Fruit fly (Drosophila melanogaster): Measurements from ENCODE around the gene sfl.

Gene sfl

DNA sequence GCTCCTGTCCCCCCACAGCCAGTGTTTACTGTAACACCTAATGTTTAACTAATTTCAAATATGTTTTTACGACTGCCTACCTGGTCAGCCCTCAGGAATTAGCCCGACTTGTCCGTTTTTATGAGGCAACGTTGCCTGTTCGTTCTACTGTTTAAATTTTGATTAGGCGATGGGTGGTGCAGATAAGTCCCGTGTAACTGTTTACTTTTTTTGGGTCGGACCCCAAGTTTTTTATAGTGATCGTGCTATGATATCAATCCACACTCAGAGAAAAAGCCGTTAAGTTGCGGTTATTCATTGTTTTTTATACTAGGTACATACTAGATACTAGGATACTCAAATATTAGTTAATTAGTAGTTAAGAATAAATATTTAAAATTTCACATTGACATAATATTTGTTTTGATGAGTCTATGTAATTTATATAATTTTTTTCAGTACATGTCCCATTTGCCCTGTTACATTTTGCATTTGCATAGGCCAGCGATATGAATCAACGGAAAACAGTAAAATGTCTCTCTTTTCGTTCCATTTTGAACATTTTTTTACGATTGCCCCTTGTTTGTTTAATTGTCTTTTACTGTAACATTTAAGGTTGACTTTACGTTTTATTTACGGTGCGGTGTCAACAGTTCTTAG, 27.7 kb upstream of the sfl start (continued):
- TF ChIP-seq pan (optimal IDR thresholded peaks at IDR 0.05) (no peak), pan (GFP tag; optimal IDR thresholded peaks at IDR 0.05 in 1 of 2, IDR thresholded peaks at IDR 0.05 in 1 of 2) (peak in 1 of 2 experiments; percentile 59), H15 (GFP tag; IDR thresholded peaks at IDR 0.05) (0 out of 3 replicates have a peak, but pooled peaks have one; percentile 57), Six4 (GFP tag; optimal IDR thresholded peaks at IDR 0.05) (peak; percentile 58), CG1602 (GFP tag; optimal IDR thresholded peaks at IDR 0.05) (peak; percentile 76), CG34422 (GFP tag; IDR thresholded peaks at IDR 0.05) (peak; percentile 59; the same call in 1 of the 3 replicates), Dek (tag; optimal IDR thresholded peaks at IDR 0.05) (peak; percentile 25), gsb-n (tag; optimal IDR thresholded peaks at IDR 0.05) (peak; percentile 82), CG14667 (GFP tag; IDR thresholded peaks at IDR 0.05) (peak; percentile 56), CG3847 (GFP tag; IDR thresholded peaks at IDR 0.05) (0 out of 2 replicates have a peak, but pooled peaks have one; percentile 19), unpg (GFP tag; optimal IDR thresholded peaks at IDR 0.05) (peak; percentile 77), Dfd (GFP tag; optimal IDR thresholded peaks at IDR 0.05) (no peak), CG32772 (GFP tag; IDR thresholded peaks at IDR 0.05) (peak; percentile 57), CG12104 (GFP tag; optimal IDR thresholded peaks at IDR 0.05) (peak; percentile 49), Gsc (GFP tag; IDR thresholded peaks at IDR 0.05) (no peak), CG8089 (GFP tag; optimal IDR thresholded peaks at IDR 0.05) (no peak), esg (GFP tag; conservative IDR thresholded peaks at IDR 0.05) (peak; percentile 54), CG31441 (GFP tag; IDR thresholded peaks at IDR 0.05) (peak; percentile 86), CG17328 (GFP tag; IDR thresholded peaks at IDR 0.05) (peak; percentile 73), CG3838 (GFP tag; optimal IDR thresholded peaks at IDR 0.05) (no peak), CG15073 (GFP tag; optimal IDR thresholded peaks at IDR 0.05) (no peak), vnd (GFP tag; IDR thresholded peaks at IDR 0.05; ENCODE audit: partially characterized antibody) (no peak), Elba2 (GFP tag; optimal IDR thresholded peaks at IDR 0.05) (no peak), pb (GFP tag; optimal IDR thresholded peaks at IDR 0.05) (no peak), stwl (tag; optimal IDR thresholded peaks at IDR 0.05) (peak; percentile 13), E2f2 (GFP tag; IDR thresholded peaks at IDR 0.05) (peak; percentile 42; the same call in 1 of the 2 replicates), YL-1 (GFP tag; optimal IDR thresholded peaks at IDR 0.05) (no peak), Abd-B (GFP tag; optimal IDR thresholded peaks at IDR 0.05) (peak; percentile 68), CG18476 (GFP tag; optimal IDR thresholded peaks at IDR 0.05) (peak; percentile 47), CG2199 (GFP tag; IDR thresholded peaks at IDR 0.05) (0 out of 3 replicates have a peak, but pooled peaks have one; percentile 67), Oaz (GFP tag; IDR thresholded peaks at IDR 0.05) (no peak), ftz-f1 (GFP tag; optimal IDR thresholded peaks at IDR 0.05) (no peak), CG4617 (GFP tag; optimal IDR thresholded peaks at IDR 0.05; ENCODE audit: borderline replicate concordance) (peak; percentile 26), lbe (GFP tag; optimal IDR thresholded peaks at IDR 0.05) (no peak), prd (optimal IDR thresholded peaks at IDR 0.05) (no peak), prd (GFP tag; IDR thresholded peaks at IDR 0.05) (peak; percentile 84), salm (tag; optimal IDR thresholded peaks at IDR 0.05) (peak; percentile 73)

DNA sequence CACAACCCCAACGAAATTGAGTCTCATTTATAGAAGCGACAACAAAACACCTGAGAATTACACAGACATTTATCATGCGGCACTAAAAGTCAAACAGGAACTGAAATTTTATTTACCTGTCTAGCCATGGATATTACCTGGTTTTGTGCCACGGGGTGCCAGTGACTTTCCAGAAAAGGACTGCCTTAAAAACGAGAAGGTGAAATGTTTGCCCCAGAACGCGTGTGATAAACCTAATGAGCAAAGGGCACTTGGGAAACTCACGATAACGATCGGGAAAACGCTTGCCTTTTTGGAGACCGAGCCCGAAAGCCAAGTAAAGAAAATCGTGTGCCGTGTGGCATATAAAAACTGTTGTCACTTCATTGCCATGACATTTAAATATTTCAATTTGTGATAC, 26.0 kb upstream of the sfl start:
- TF ChIP-seq sna (GFP tag; IDR thresholded peaks at IDR 0.05; ENCODE audit: partially characterized antibody) (no peak), pfk (GFP tag; optimal IDR thresholded peaks at IDR 0.05) (no peak), grn (GFP tag; optimal IDR thresholded peaks at IDR 0.05) (peak; percentile 75), zen (tag; optimal IDR thresholded peaks at IDR 0.05) (peak; percentile 83), tll (GFP tag; optimal IDR thresholded peaks at IDR 0.05) (peak in 1 of 2 experiments; percentile 83), kni (GFP tag; optimal IDR thresholded peaks at IDR 0.05) (peak; percentile 81), B-H2 (GFP tag; optimal IDR thresholded peaks at IDR 0.05) (no peak), aop (GFP tag; IDR thresholded peaks at IDR 0.05) (no peak), fru (optimal IDR thresholded peaks at IDR 0.05) (no peak), ac (GFP tag; optimal IDR thresholded peaks at IDR 0.05) (peak; percentile 27), CG14014 (GFP tag; IDR thresholded peaks at IDR 0.05) (no peak), pb (GFP tag; optimal IDR thresholded peaks at IDR 0.05) (no peak), Hr3 (GFP tag; optimal IDR thresholded peaks at IDR 0.05) (no peak), Stat92E (GFP tag; optimal IDR thresholded peaks at IDR 0.05) (peak in 1 of 3 experiments; percentile 61), CG12659 (GFP tag; optimal IDR thresholded peaks at IDR 0.05) (no peak), CG2199 (GFP tag; IDR thresholded peaks at IDR 0.05) (peak; percentile 70; the same call in 1 of the 3 replicates), Kr (GFP tag; optimal IDR thresholded peaks at IDR 0.05) (peak; percentile 12)
